Worm (Caenorhabditis elegans) whole organism, L1 larva: Measurements from ENCODE around the gene F53B1.2.

ENCODE experiments used
- efl-1 ChIP-seq, 4 experiments: fragments of 150-350 bp; optimal IDR thresholded peaks in 3 of 4; peaks in 1 of 4; 1 replicate in 1 of 4; 2 replicates in 3 of 4; lab custom pipeline; 2014; ENCODE audit warnings: missing biosample characterization in 2 of 4, missing genetic modification characterization in 2 of 4, missing genetic modification reagents in 2 of 4
- elt-3 ChIP-seq, 6 experiments: fragments of 150-350 bp in 1 of 6; sonication (generic microtip); optimal IDR thresholded peaks; 2 replicates each; lab custom pipeline; 2017 to 2018; ENCODE audit warnings: missing biosample characterization in 6 of 6, missing genetic modification characterization in 6 of 6, inconsistent platforms in 1 of 6
- hpl-2 ChIP-seq: fragments of 150-350 bp; optimal IDR thresholded peaks from 2 replicates; lab custom pipeline; 2014; ENCODE audit warnings: missing biosample characterization, missing genetic modification reagents, missing genetic modification characterization
- jun-1 ChIP-seq: fragments of 150-350 bp; optimal IDR thresholded peaks from 2 replicates; lab custom pipeline; 2014; ENCODE audit warnings: missing biosample characterization, missing genetic modification reagents, missing genetic modification characterization
- lsy-2 ChIP-seq, 2 experiments: fragments of 150-350 bp; optimal IDR thresholded peaks; 2 replicates each; lab custom pipeline; 2014; ENCODE audit warnings: missing biosample characterization in 2 of 2, missing genetic modification characterization in 2 of 2
- nhr-12 ChIP-seq: sonication (generic microtip); optimal IDR thresholded peaks from 2 replicates; lab custom pipeline; 2017; ENCODE audit warnings: missing biosample characterization, missing genetic modification characterization
- nhr-77 ChIP-seq: fragments of 150-350 bp; optimal IDR thresholded peaks from 2 replicates; lab custom pipeline; 2014; ENCODE audit warnings: missing biosample characterization, missing genetic modification characterization
- unc-130 ChIP-seq: fragments of 150-350 bp; optimal IDR thresholded peaks from 2 replicates; lab custom pipeline; 2017; ENCODE audit warnings: missing biosample characterization, missing genetic modification characterization, inconsistent platforms
- unc-30 ChIP-seq: sonication (generic microtip); optimal IDR thresholded peaks from 2 replicates; lab custom pipeline; 2017; ENCODE audit warnings: missing biosample characterization, missing genetic modification characterization

DNA sequence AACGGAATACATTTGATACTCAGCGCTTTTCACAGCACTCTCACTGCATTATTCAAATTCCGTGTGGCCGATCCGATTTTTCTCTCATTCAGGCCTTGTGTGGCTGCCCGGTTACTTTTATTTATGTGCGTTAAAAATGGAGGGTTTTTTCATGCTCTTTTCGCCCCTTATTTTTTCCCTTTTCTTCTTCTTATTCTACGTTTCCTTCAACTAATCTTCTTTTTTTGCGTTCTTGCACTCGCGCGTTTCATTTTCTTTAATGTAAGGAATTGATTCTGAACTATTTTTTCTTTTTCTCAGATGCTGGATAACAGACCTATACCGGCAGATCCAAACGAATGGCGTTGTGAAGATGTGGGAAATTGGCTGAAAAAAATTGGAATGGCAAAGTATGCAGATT is at the start of gene F53B1.2:
- TF ChIP-seq nhr-12 (tag; lab: Kevin White, UChicago): no peak
- TF ChIP-seq efl-1 (optimal IDR thresholded peaks at IDR 0.05; lab: Kevin White, UChicago): no peak
- no peak for TF ChIP-seq efl-1 (GFP tag; optimal IDR thresholded peaks at IDR 0.05 in 1 of 2; lab: Kevin White, UChicago)
- TF ChIP-seq elt-3 (tag; optimal IDR thresholded peaks at IDR 0.05; lab: Kevin White, UChicago): no peak
- TF ChIP-seq unc-30: no peak
- TF ChIP-seq lsy-2 (tag; optimal IDR thresholded peaks at IDR 0.05; lab: Kevin White, UChicago): no peak
- no peak for TF ChIP-seq jun-1 (tag; lab: Kevin White, UChicago)
- TF ChIP-seq hpl-2 (GFP tag; lab: Kevin White, UChicago): no peak
- no peak for TF ChIP-seq nhr-77 (tag; lab: Kevin White, UChicago)
- no peak for TF ChIP-seq unc-130 (tag; lab: Kevin White, UChicago)
